Fruit fly (Drosophila melanogaster) whole organism, pupa: ENCODE results near the gene CG13723.

Experiments used
- CG10348 ChIP-seq: fragments of 200-800 bp; sonication (Bioruptor generic); IDR thresholded peaks from 2 replicates; pipeline ENCODE4 v1.3.6; 2022; ENCODE audit warnings: missing biosample characterization, missing genetic modification characterization
- CG13204 ChIP-seq: fragments of 200-800 bp; sonication (Bioruptor generic); optimal IDR thresholded peaks from 2 replicates; lab custom pipeline; 2018; ENCODE audit warnings: missing biosample characterization, mild to moderate bottlenecking, missing genetic modification characterization, moderate library complexity
- CG14655 ChIP-seq: fragments of 200-800 bp; sonication (Bioruptor generic); optimal IDR thresholded peaks from 3 replicates; lab custom pipeline; 2017; ENCODE audit warnings: mild to moderate bottlenecking, missing biosample characterization, missing genetic modification reagents, missing genetic modification characterization
- CG15710 ChIP-seq: fragments of 200-800 bp; sonication (Bioruptor generic); optimal IDR thresholded peaks from 2 replicates; lab custom pipeline; 2018; ENCODE audit warnings: missing biosample characterization, mild to moderate bottlenecking, missing genetic modification characterization, moderate library complexity
- CG17806 ChIP-seq: fragments of 200-800 bp; sonication (Bioruptor generic); optimal IDR thresholded peaks from 2 replicates; lab custom pipeline; 2018; ENCODE audit warnings: missing biosample characterization, mild to moderate bottlenecking, missing genetic modification characterization, moderate library complexity
- CG8301 ChIP-seq: fragments of 200-800 bp; sonication (Bioruptor generic); optimal IDR thresholded peaks from 2 replicates; lab custom pipeline; 2018; ENCODE audit warnings: missing biosample characterization, mild to moderate bottlenecking, missing genetic modification characterization
- CG9948 ChIP-seq: fragments of 200-800 bp; sonication (Bioruptor generic); optimal IDR thresholded peaks from 2 replicates; lab custom pipeline; 2018; ENCODE audit warnings: missing biosample characterization, mild to moderate bottlenecking, missing genetic modification characterization, moderate library complexity
- D1 ChIP-seq: fragments of 200-800 bp; sonication (Bioruptor generic); optimal IDR thresholded peaks from 2 replicates; lab custom pipeline; 2018; ENCODE audit warnings: missing biosample characterization, mild to moderate bottlenecking, missing genetic modification characterization, moderate library complexity
- EcR ChIP-seq: fragments of 200-800 bp; sonication (Bioruptor generic); optimal IDR thresholded peaks from 3 replicates; lab custom pipeline; 2019; ENCODE audit warnings: missing biosample characterization, missing genetic modification characterization, mild to moderate bottlenecking, moderate library complexity, missing genetic modification reagents
- Ets98B ChIP-seq: fragments of 200-800 bp; sonication (Bioruptor generic); IDR thresholded peaks from 2 replicates; pipeline ENCODE4 v1.3.6; 2022; ENCODE audit warnings: missing biosample characterization, missing genetic modification characterization
- Pif1A ChIP-seq: fragments of 200-800 bp; sonication (Bioruptor generic); optimal IDR thresholded peaks from 3 replicates; lab custom pipeline; 2016; ENCODE audit warnings: missing biosample characterization, missing genetic modification characterization
- rn ChIP-seq: fragments of 200-800 bp; sonication (Bioruptor generic); IDR thresholded peaks from 2 replicates; pipeline ENCODE4 v1.3.6; 2022; ENCODE audit warnings: missing biosample characterization, missing genetic modification characterization

DNA sequence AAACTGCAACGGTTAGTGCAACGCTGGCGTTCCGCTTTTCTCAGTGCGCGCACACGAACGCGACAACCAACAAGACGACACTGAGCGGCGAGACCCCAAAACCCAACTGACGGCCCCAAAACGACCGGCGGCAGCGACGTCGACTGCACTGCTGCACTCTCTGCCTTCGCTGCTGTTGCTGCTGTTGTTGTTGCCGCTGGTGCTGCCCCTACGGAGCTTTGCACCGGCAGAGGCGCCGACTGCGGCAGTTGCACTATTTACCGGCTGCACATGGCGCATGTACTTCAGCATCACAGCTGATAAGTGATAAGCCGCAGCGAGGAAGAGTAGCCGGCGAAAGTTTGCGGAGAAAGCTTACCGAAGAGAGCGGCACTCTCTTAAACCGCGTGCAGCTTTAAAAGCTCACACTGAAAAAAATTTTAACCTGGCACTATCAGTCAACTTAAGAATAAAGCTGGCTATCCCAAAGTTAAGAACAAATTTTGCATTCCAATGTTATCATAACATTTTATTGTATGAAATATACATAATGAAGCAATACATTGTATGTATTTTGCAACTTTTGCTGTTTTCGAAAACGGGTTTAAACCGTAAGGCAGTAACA, 26.0 kb upstream of the CG13723 start, which contains the start of gene Rbp6:
- TF ChIP-seq EcR (GFP tag; lab: Kevin White, UChicago) (no peak), CG8301 (peak; percentile 49), rn (no peak), CG10348 (GFP tag; lab: Robert Waterston, UW) (peak; percentile 15; the same call in 1 of the 2 replicates), CG9948 (peak; percentile 33), CG14655 (peak; percentile 59), Pif1A (GFP tag; lab: Kevin White, UChicago) (peak; percentile 41), Ets98B (GFP tag; lab: Robert Waterston, UW) (peak; percentile 64), CG17806 (tag; lab: Kevin White, UChicago) (peak; percentile 37), CG15710 (no peak), D1 (tag; lab: Kevin White, UChicago) (no peak), CG13204 (GFP tag; lab: Kevin White, UChicago) (peak; percentile 63)
